Fruit fly (Drosophila melanogaster): ENCODE results near the gene CG31626.

- TF ChIP-seq brk (GFP tag; optimal IDR thresholded peaks at IDR 0.05) (no peak), Dif (GFP tag; optimal IDR thresholded peaks at IDR 0.05; ENCODE audit: partially characterized antibody) (no peak), CrebA (GFP tag; optimal IDR thresholded peaks at IDR 0.05; ENCODE audit: borderline replicate concordance) (no peak), jim (GFP tag; optimal IDR thresholded peaks at IDR 0.05) (no peak), Rel (GFP tag; optimal IDR thresholded peaks at IDR 0.05) (no peak), Rel (tag; optimal IDR thresholded peaks at IDR 0.05) (no peak), psq (GFP tag; optimal IDR thresholded peaks at IDR 0.05) (no peak), pan (optimal IDR thresholded peaks at IDR 0.05) (no peak), br (GFP tag; optimal IDR thresholded peaks at IDR 0.05) (no peak), h (GFP tag; optimal IDR thresholded peaks at IDR 0.05) (no peak), Jra (GFP tag; optimal IDR thresholded peaks at IDR 0.05) (no peak), tai (GFP tag; optimal IDR thresholded peaks at IDR 0.05) (no peak), usp (GFP tag; optimal IDR thresholded peaks at IDR 0.05) (no peak), OdsH (GFP tag; optimal IDR thresholded peaks at IDR 0.05) (no peak), CG9705 (GFP tag; optimal IDR thresholded peaks at IDR 0.05) (no peak)
These were observed 47.2 kb downstream of the CG31626 start for dm6 chr2L:21189273-21189781.

Data from whole organism, wandering third instar larva.